Worm (Caenorhabditis elegans) whole organism, L4 larva: ENCODE results near the gene F08G12.3.

ENCODE experiments used
- F37D6.2 ChIP-seq: sonication (generic microtip); optimal IDR thresholded peaks from 2 replicates; lab custom pipeline; 2016; ENCODE audit warnings: mild to moderate bottlenecking, missing genetic modification characterization, missing compliant biosample characterization
- F49E8.2 ChIP-seq: sonication (generic microtip); optimal IDR thresholded peaks from 2 replicates; lab custom pipeline; 2016; ENCODE audit warnings: missing compliant biosample characterization, mild to moderate bottlenecking, missing genetic modification characterization, borderline replicate concordance
- T20F7.1 ChIP-seq: fragments of 200-800 bp; sonication (Bioruptor generic); optimal IDR thresholded peaks from 2 replicates; lab custom pipeline; 2018; ENCODE audit warnings: mild to moderate bottlenecking, missing genetic modification characterization, missing compliant biosample characterization
- T26A8.4 ChIP-seq: fragments of 200-800 bp; sonication (Bioruptor generic); IDR thresholded peaks from 2 replicates; pipeline ENCODE4 v1.3.6; 2022; ENCODE audit warnings: missing genetic modification characterization, missing compliant biosample characterization
- Y105C5A.15 ChIP-seq: fragments of 200-800 bp; sonication (Bioruptor generic); IDR thresholded peaks from 2 replicates; pipeline ENCODE4 v1.3.6; 2022; ENCODE audit warnings: missing genetic modification characterization, missing compliant biosample characterization
- Y48G9A.11 ChIP-seq: fragments of 200-800 bp; sonication (Bioruptor generic); IDR thresholded peaks from 2 replicates; pipeline ENCODE4 v1.3.6; 2022; ENCODE audit warnings: missing genetic modification reagents, missing genetic modification characterization, missing compliant biosample characterization
- ZK337.2 ChIP-seq: fragments of 200-800 bp; sonication (Bioruptor generic); IDR thresholded peaks from 2 replicates; pipeline ENCODE4 v1.3.6; 2022; ENCODE audit warnings: missing genetic modification reagents, missing genetic modification characterization, missing compliant biosample characterization
- ama-1 ChIP-seq: fragments of 150-350 bp; optimal IDR thresholded peaks from 2 replicates; lab custom pipeline; 2014; ENCODE audit warnings: inconsistent platforms, mixed read lengths
- ceh-44 ChIP-seq: fragments of 200-800 bp; sonication (Bioruptor generic); IDR thresholded peaks from 2 replicates; pipeline ENCODE4 v1.3.6; 2022; ENCODE audit warnings: missing genetic modification reagents, missing genetic modification characterization, missing compliant biosample characterization
- daf-16 ChIP-seq, 3 experiments: sonication (generic microtip); optimal IDR thresholded peaks; 2 replicates each; lab custom pipeline; 2016 to 2017; ENCODE audit warnings: missing genetic modification characterization in 3 of 3, missing genetic modification reagents in 3 of 3, mild to moderate bottlenecking in 2 of 3, missing compliant biosample characterization in 2 of 3, missing biosample characterization in 1 of 3, moderate library complexity in 1 of 3
- dmd-6 ChIP-seq: fragments of 200-800 bp; sonication (Bioruptor generic); IDR thresholded peaks from 2 replicates; pipeline ENCODE4 v1.3.6; 2022; ENCODE audit warnings: missing genetic modification reagents, missing genetic modification characterization, missing compliant biosample characterization
- dmd-8 ChIP-seq: fragments of 200-800 bp; sonication (Bioruptor generic); IDR thresholded peaks from 2 replicates; pipeline ENCODE4 v1.3.6; 2022; ENCODE audit warnings: missing genetic modification characterization, missing compliant biosample characterization
- dpl-1 ChIP-seq: fragments of 150-350 bp; optimal IDR thresholded peaks from 2 replicates; lab custom pipeline; 2014; ENCODE audit warnings: missing biosample characterization, missing genetic modification reagents, missing genetic modification characterization
- dve-1 ChIP-seq: sonication (generic microtip); optimal IDR thresholded peaks from 2 replicates; lab custom pipeline; 2017; ENCODE audit warnings: antibody characterized with exemption, mild to moderate bottlenecking, missing genetic modification characterization, missing compliant biosample characterization; ENCODE audit not compliant: insufficient read depth
- egl-43 ChIP-seq: fragments of 200-800 bp; sonication (Bioruptor generic); IDR thresholded peaks from 2 replicates; pipeline ENCODE4 v1.3.6; 2022; ENCODE audit warnings: missing genetic modification reagents, missing genetic modification characterization, missing compliant biosample characterization
- fkh-10 ChIP-seq: fragments of 150-350 bp; optimal IDR thresholded peaks from 2 replicates; lab custom pipeline; 2014; ENCODE audit warnings: missing biosample characterization, missing genetic modification reagents, missing genetic modification characterization
- hif-1 ChIP-seq, 2 experiments: sonication (generic microtip); optimal IDR thresholded peaks; 2 replicates each; lab custom pipeline; 2016 to 2017; ENCODE audit warnings: missing compliant biosample characterization in 2 of 2, missing genetic modification characterization in 2 of 2, missing genetic modification reagents in 2 of 2, missing genotype in 2 of 2, mild to moderate bottlenecking in 1 of 2
- hlh-11 ChIP-seq: fragments of 200-800 bp; sonication (Bioruptor generic); optimal IDR thresholded peaks from 2 replicates; lab custom pipeline; 2018; ENCODE audit warnings: mild to moderate bottlenecking, missing genetic modification characterization, missing compliant biosample characterization
- hlh-30 ChIP-seq: sonication (generic microtip); optimal IDR thresholded peaks from 2 replicates; lab custom pipeline; 2017; ENCODE audit warnings: antibody characterized with exemption, mild to moderate bottlenecking, missing genetic modification characterization, missing compliant biosample characterization; ENCODE audit not compliant: insufficient read depth
- jun-1 ChIP-seq: fragments of 150-350 bp; optimal IDR thresholded peaks from 2 replicates; lab custom pipeline; 2014; ENCODE audit warnings: missing biosample characterization, missing genetic modification reagents, missing genetic modification characterization
- lin-13 ChIP-seq: fragments of 150-350 bp; optimal IDR thresholded peaks from 2 replicates; lab custom pipeline; 2014; ENCODE audit warnings: missing biosample characterization, missing genetic modification reagents, missing genetic modification characterization
- lin-39 ChIP-seq: fragments of 150-350 bp; optimal IDR thresholded peaks from 2 replicates; lab custom pipeline; 2014; ENCODE audit warnings: missing biosample characterization, missing genetic modification reagents, missing genetic modification characterization
- lir-3 ChIP-seq: sonication (generic microtip); optimal IDR thresholded peaks from 2 replicates; lab custom pipeline; 2016; ENCODE audit warnings: mild to moderate bottlenecking, missing genetic modification characterization, missing compliant biosample characterization
- lsy-2 ChIP-seq, 2 experiments: fragments of 150-350 bp in 1 of 2; sonication (generic microtip) in 1 of 2; optimal IDR thresholded peaks; 2 replicates each; lab custom pipeline; 2014 to 2017; ENCODE audit warnings: missing biosample characterization in 2 of 2, missing genetic modification characterization in 2 of 2
- madf-5 ChIP-seq, 2 experiments: fragments of 200-800 bp; sonication (Bioruptor generic); IDR thresholded peaks; 2 replicates each; pipeline ENCODE4 v1.3.6; 2022; ENCODE audit warnings: missing compliant biosample characterization in 2 of 2, missing genetic modification characterization in 2 of 2
- madf-9 ChIP-seq: fragments of 200-800 bp; sonication (Bioruptor generic); conservative IDR thresholded peaks from 2 replicates; pipeline ENCODE4 v1.3.6; 2022; ENCODE audit warnings: missing genetic modification reagents, missing genetic modification characterization, missing compliant biosample characterization
- mep-1 ChIP-seq: fragments of 150-350 bp; sonication (generic microtip); optimal IDR thresholded peaks from 3 replicates; lab custom pipeline; 2014; ENCODE audit warnings: missing biosample characterization, missing genetic modification characterization
- mes-2 ChIP-seq: sonication (generic microtip); optimal IDR thresholded peaks from 2 replicates; lab custom pipeline; 2016; ENCODE audit warnings: missing genotype, mild to moderate bottlenecking, missing genetic modification characterization, missing compliant biosample characterization; ENCODE audit not compliant: poor library complexity, severe bottlenecking
- mxl-3 ChIP-seq: fragments of 200-800 bp; sonication (Bioruptor generic); optimal IDR thresholded peaks from 2 replicates; lab custom pipeline; 2018; ENCODE audit warnings: mild to moderate bottlenecking, missing genetic modification characterization, missing compliant biosample characterization
- nhr-102 ChIP-seq: sonication (generic microtip); optimal IDR thresholded peaks from 2 replicates; lab custom pipeline; 2016; ENCODE audit warnings: mild to moderate bottlenecking, missing genetic modification characterization, moderate library complexity, missing compliant biosample characterization
- nhr-11 ChIP-seq: fragments of 150-350 bp; optimal IDR thresholded peaks from 2 replicates; lab custom pipeline; 2014; ENCODE audit warnings: missing biosample characterization, missing genetic modification characterization
- nhr-111 ChIP-seq: fragments of 200-800 bp; sonication (Bioruptor generic); optimal IDR thresholded peaks from 2 replicates; lab custom pipeline; 2018; ENCODE audit warnings: mild to moderate bottlenecking, missing genetic modification characterization, missing compliant biosample characterization
- nhr-25 ChIP-seq: sonication (generic microtip); optimal IDR thresholded peaks from 2 replicates; lab custom pipeline; 2017; ENCODE audit warnings: missing genetic modification characterization, mild to moderate bottlenecking, missing compliant biosample characterization, antibody characterized with exemption, moderate library complexity, borderline replicate concordance; ENCODE audit not compliant: insufficient read depth
- nhr-28 ChIP-seq: fragments of 150-350 bp; optimal IDR thresholded peaks from 2 replicates; lab custom pipeline; 2014; ENCODE audit warnings: missing biosample characterization, missing genetic modification characterization
- nhr-41 ChIP-seq: fragments of 200-800 bp; sonication (Bioruptor generic); IDR thresholded peaks from 2 replicates; pipeline ENCODE4 v1.3.6; 2022; ENCODE audit warnings: missing genetic modification reagents, missing genetic modification characterization, missing compliant biosample characterization
- nhr-48 ChIP-seq: sonication (generic microtip); optimal IDR thresholded peaks from 2 replicates; lab custom pipeline; 2016; ENCODE audit warnings: mild to moderate bottlenecking, missing genetic modification characterization, missing compliant biosample characterization
- nhr-6 ChIP-seq: fragments of 150-350 bp; optimal IDR thresholded peaks from 2 replicates; lab custom pipeline; 2014; ENCODE audit warnings: missing biosample characterization, missing genetic modification characterization
- nhr-76 ChIP-seq: fragments of 150-350 bp; optimal IDR thresholded peaks from 2 replicates; lab custom pipeline; 2014; ENCODE audit warnings: missing biosample characterization, missing genetic modification characterization
- nhr-77 ChIP-seq: fragments of 150-350 bp; optimal IDR thresholded peaks from 2 replicates; lab custom pipeline; 2014; ENCODE audit warnings: missing biosample characterization, missing genetic modification characterization
- saeg-2 ChIP-seq: fragments of 200-800 bp; sonication (Bioruptor generic); IDR thresholded peaks from 2 replicates; pipeline ENCODE4 v1.3.6; 2022; ENCODE audit warnings: missing genetic modification reagents, missing genetic modification characterization, missing compliant biosample characterization
- set-16 ChIP-seq: fragments of 200-800 bp; sonication (Bioruptor generic); IDR thresholded peaks from 2 replicates; pipeline ENCODE4 v1.3.6; 2022; ENCODE audit warnings: missing genetic modification reagents, missing genetic modification characterization, missing compliant biosample characterization
- skn-1 ChIP-seq: fragments of 150-350 bp; optimal IDR thresholded peaks from 2 replicates; lab custom pipeline; 2014; ENCODE audit warnings: missing biosample characterization, missing genetic modification characterization
- spr-1 ChIP-seq: sonication (generic microtip); optimal IDR thresholded peaks from 2 replicates; lab custom pipeline; 2016; ENCODE audit warnings: mild to moderate bottlenecking, missing genetic modification characterization, missing compliant biosample characterization
- tag-97 ChIP-seq: fragments of 200-800 bp; sonication (Bioruptor generic); IDR thresholded peaks from 2 replicates; pipeline ENCODE4 v1.3.6; 2022; ENCODE audit warnings: missing genetic modification characterization, missing compliant biosample characterization
- tra-1 ChIP-seq: fragments of 200-800 bp; sonication (Bioruptor generic); IDR thresholded peaks from 2 replicates; pipeline ENCODE4 v1.3.6; 2022; ENCODE audit warnings: missing genetic modification reagents, missing genetic modification characterization, missing compliant biosample characterization
- unc-62 ChIP-seq, 3 experiments: fragments of 150-350 bp in 1 of 3; sonication (generic microtip); optimal IDR thresholded peaks in 2 of 3; peaks in 1 of 3; 1 replicate in 1 of 3; 2 replicates in 2 of 3; lab custom pipeline; 2014 to 2017; ENCODE audit warnings: missing biosample characterization in 3 of 3, missing genetic modification characterization in 3 of 3, missing genetic modification reagents in 3 of 3, missing genotype in 1 of 3
- vab-7 ChIP-seq: fragments of 200-800 bp; sonication (Bioruptor generic); IDR thresholded peaks from 2 replicates; pipeline ENCODE4 v1.3.6; 2022; ENCODE audit warnings: missing genetic modification reagents, missing genetic modification characterization, missing compliant biosample characterization
- ztf-7 ChIP-seq: fragments of 150-350 bp; optimal IDR thresholded peaks from 2 replicates; lab custom pipeline; 2014; ENCODE audit warnings: missing biosample characterization, missing genetic modification characterization

The F08G12.3 gene

DNA sequence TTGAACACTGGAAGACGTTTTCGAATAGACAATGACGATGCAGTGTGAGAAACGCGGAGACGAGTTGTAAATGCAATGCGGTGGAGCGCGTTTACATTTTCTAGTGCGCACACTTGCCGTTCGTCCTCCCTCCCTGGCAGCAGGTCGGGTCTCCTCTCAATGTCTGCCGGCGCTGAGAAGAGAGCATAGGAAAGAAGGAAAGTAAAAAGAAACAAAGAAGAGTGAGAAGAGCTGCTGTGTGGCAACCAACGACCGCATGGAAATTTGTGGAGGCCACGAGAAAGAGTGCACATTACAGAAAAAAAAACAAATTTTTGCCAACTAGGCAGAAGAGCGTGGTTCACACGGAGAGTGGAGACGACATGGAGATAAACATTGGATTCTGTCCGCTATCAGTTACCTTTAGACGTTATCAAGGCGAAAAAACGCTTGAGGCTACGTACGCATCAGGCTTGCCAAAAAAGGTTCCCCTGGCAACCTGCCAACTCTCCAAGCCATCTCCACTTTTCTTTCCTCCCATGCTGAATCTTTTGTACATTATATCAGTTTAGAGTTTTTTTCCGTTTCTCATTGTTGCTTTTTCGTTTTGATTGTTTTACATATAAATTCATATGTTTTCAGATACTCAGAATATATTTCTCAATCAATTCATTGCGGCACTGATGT lies at the start of gene F08G12.3, which contains the start of gene snrp-40.1:
Gene F08G12.3, plus strand, starts transcription at position 616 of the 666 bp plus-strand sequence.
Gene snrp-40.1, minus strand, starts transcription at position 143 of the 666 bp plus-strand sequence.
- TF ChIP-seq ceh-44 (GFP tag; lab: Robert Waterston, UW) (no peak), dpl-1 (GFP tag; lab: Kevin White, UChicago) (peak; percentile 62), fkh-10 (GFP tag; lab: Kevin White, UChicago) (peak; percentile 90), dmd-6 (GFP tag; lab: Robert Waterston, UW) (peak; percentile 79), saeg-2 (GFP tag; lab: Robert Waterston, UW) (no peak), mes-2 (tag; lab: Kevin White, UChicago) (peak; percentile 88), mxl-3 (peak; percentile 93), nhr-6 (tag; lab: Kevin White, UChicago) (peak; percentile 86), nhr-76 (tag; lab: Kevin White, UChicago) (no peak), tra-1 (peak; percentile 50; the same call in 1 of the 2 replicates), madf-9 (GFP tag; lab: Robert Waterston, UW) (peak; percentile 27), F37D6.2 (tag; lab: Kevin White, UChicago) (peak; percentile 57), nhr-102 (peak; percentile 28), F49E8.2 (no peak), spr-1 (tag; lab: Kevin White, UChicago) (peak; percentile 35), ama-1 (no peak), nhr-11 (tag; lab: Kevin White, UChicago) (peak; percentile 94), ZK337.2 (GFP tag; lab: Robert Waterston, UW) (no peak), egl-43 (peak; percentile 73), jun-1 (tag; lab: Kevin White, UChicago) (peak; percentile 14), dve-1 (peak; percentile 89), nhr-48 (tag; lab: Kevin White, UChicago) (peak; percentile 68), Y48G9A.11 (GFP tag; lab: Robert Waterston, UW) (no peak), unc-62 (GFP tag; optimal IDR thresholded peaks at IDR 0.05 in 1 of 2; lab: Kevin White, UChicago) (peak in 1 of 2 experiments; percentile 81), unc-62 (tag; optimal IDR thresholded peaks at IDR 0.05; lab: Kevin White, UChicago) (no peak), T20F7.1 (peak; percentile 14), hlh-30 (tag; lab: Kevin White, UChicago) (peak; percentile 90), tag-97 (no peak), set-16 (GFP tag; lab: Robert Waterston, UW) (no peak; the same call in none of the 2 replicates), nhr-25 (tag; lab: Kevin White, UChicago) (peak; percentile 71), nhr-111 (GFP tag; lab: Kevin White, UChicago) (no peak), dmd-8 (no peak), mep-1 (peak; percentile 94), hlh-11 (tag; lab: Kevin White, UChicago) (peak; percentile 92), lin-13 (peak; percentile 28), nhr-77 (peak; percentile 78), T26A8.4 (GFP tag; lab: Robert Waterston, UW) (peak; percentile 51; the same call in 1 of the 2 replicates), daf-16 (GFP tag; optimal IDR thresholded peaks at IDR 0.05; lab: Kevin White, UChicago) (peak in 1 of 2 experiments; percentile 59), daf-16 (tag; optimal IDR thresholded peaks at IDR 0.05; lab: Kevin White, UChicago) (peak; percentile 83), Y105C5A.15 (GFP tag; lab: Robert Waterston, UW) (no peak), lir-3 (tag; lab: Kevin White, UChicago) (no peak), vab-7 (GFP tag; lab: Robert Waterston, UW) (peak; percentile 30; the same call in 1 of the 2 replicates), madf-5 (GFP tag; IDR thresholded peaks at IDR 0.05; lab: Robert Waterston, UW) (no peak), nhr-28 (peak; percentile 97), ztf-7 (tag; lab: Kevin White, UChicago) (no peak), nhr-41 (no peak), lin-39 (tag; lab: Kevin White, UChicago) (no peak), lsy-2 (tag; optimal IDR thresholded peaks at IDR 0.05; lab: Kevin White, UChicago) (peak; percentile 53 to 85), skn-1 (tag; lab: Kevin White, UChicago) (no peak), hif-1 (tag; optimal IDR thresholded peaks at IDR 0.05; lab: Kevin White, UChicago) (peak in 1 of 2 experiments; percentile 75)
